Fruit fly (Drosophila melanogaster) whole organism, embryonic: ENCODE data around the gene CG7079.

Experiments used
- Abd-B ChIP-seq: fragments of 200-800 bp; sonication (Bioruptor generic); optimal IDR thresholded peaks from 2 replicates; lab custom pipeline; 2018; ENCODE audit warnings: missing biosample characterization, mild to moderate bottlenecking, missing genetic modification characterization, moderate library complexity
- Ada2b ChIP-seq: fragments of 200-800 bp; sonication (Bioruptor generic); IDR thresholded peaks from 2 replicates; pipeline ENCODE4 v1.3.6; 2022; ENCODE audit warnings: missing biosample characterization, missing genetic modification characterization
- CG11696 ChIP-seq: fragments of 200-800 bp; sonication (Bioruptor generic); IDR thresholded peaks from 2 replicates; pipeline ENCODE4 v1.3.6; 2022; ENCODE audit warnings: missing biosample characterization, missing genetic modification characterization
- CG12299 ChIP-seq: fragments of 200-800 bp; sonication (Bioruptor generic); optimal IDR thresholded peaks from 2 replicates; lab custom pipeline; 2018; ENCODE audit warnings: missing biosample characterization, mild to moderate bottlenecking, missing genetic modification characterization
- CG12659 ChIP-seq: fragments of 200-800 bp; sonication (Bioruptor generic); optimal IDR thresholded peaks from 3 replicates; lab custom pipeline; 2017; ENCODE audit warnings: mild to moderate bottlenecking, missing biosample characterization, missing genetic modification reagents, missing genetic modification characterization
- CG12769 ChIP-seq: fragments of 200-800 bp; sonication (Bioruptor generic); optimal IDR thresholded peaks from 2 replicates; lab custom pipeline; 2019; ENCODE audit warnings: missing biosample characterization, mild to moderate bottlenecking, missing genetic modification characterization, moderate library complexity
- CG15269 ChIP-seq: fragments of 200-800 bp; sonication (Bioruptor generic); optimal IDR thresholded peaks from 2 replicates; lab custom pipeline; 2018; ENCODE audit warnings: missing biosample characterization, mild to moderate bottlenecking, missing genetic modification characterization, moderate library complexity
- CG15479 ChIP-seq: fragments of 200-800 bp; sonication (Bioruptor generic); optimal IDR thresholded peaks from 3 replicates; lab custom pipeline; 2019; ENCODE audit warnings: missing biosample characterization, mild to moderate bottlenecking, missing genetic modification characterization, moderate library complexity
- CG16815 ChIP-seq: fragments of 200-800 bp; sonication (Bioruptor generic); optimal IDR thresholded peaks from 3 replicates; lab custom pipeline; 2017; ENCODE audit warnings: missing biosample characterization, mild to moderate bottlenecking, missing genetic modification characterization
- CG17328 ChIP-seq: fragments of 200-800 bp; sonication (Bioruptor generic); IDR thresholded peaks from 2 replicates; pipeline ENCODE4 v1.3.6; 2022; ENCODE audit warnings: missing biosample characterization, missing genetic modification characterization
- CG18476 ChIP-seq: fragments of 200-800 bp; sonication (Bioruptor generic); optimal IDR thresholded peaks from 2 replicates; lab custom pipeline; 2016; ENCODE audit warnings: missing biosample characterization, mild to moderate bottlenecking, missing genetic modification characterization
- CG2199 ChIP-seq: fragments of 200-800 bp; sonication (Bioruptor generic); IDR thresholded peaks from 3 replicates; pipeline ENCODE4 v1.3.6; 2022; ENCODE audit warnings: missing biosample characterization, missing genetic modification characterization
- CG31441 ChIP-seq: fragments of 200-800 bp; sonication (Bioruptor generic); IDR thresholded peaks from 2 replicates; pipeline ENCODE4 v1.3.6; 2022; ENCODE audit warnings: missing biosample characterization, missing genetic modification characterization
- CG3838 ChIP-seq: fragments of 200-800 bp; sonication (Bioruptor generic); optimal IDR thresholded peaks from 3 replicates; lab custom pipeline; 2016; ENCODE audit warnings: missing biosample characterization, missing genetic modification characterization
- CG4730 ChIP-seq: fragments of 200-800 bp; sonication (Bioruptor generic); IDR thresholded peaks from 2 replicates; pipeline ENCODE4 v1.3.6; 2022; ENCODE audit warnings: missing biosample characterization, missing genetic modification characterization
- CG7745 ChIP-seq: fragments of 200-800 bp; sonication (Bioruptor generic); optimal IDR thresholded peaks from 2 replicates; lab custom pipeline; 2018; ENCODE audit warnings: missing biosample characterization, mild to moderate bottlenecking, missing genetic modification characterization, moderate library complexity
- CG8290 ChIP-seq, 3 experiments: fragments of 200-800 bp; sonication (Bioruptor generic); optimal IDR thresholded peaks; 2 replicates each; lab custom pipeline; 2016 to 2019; ENCODE audit warnings: missing biosample characterization in 3 of 3, missing genetic modification characterization in 3 of 3, mild to moderate bottlenecking in 2 of 3, moderate library complexity in 1 of 3
- Dfd ChIP-seq, 2 experiments: fragments of >200 bp; optimal IDR thresholded peaks; 2 replicates each; lab custom pipeline; 2017; ENCODE audit warnings: missing biosample characterization in 2 of 2, missing genetic modification characterization in 2 of 2
- Elba2 ChIP-seq: fragments of 200-800 bp; sonication (Bioruptor generic); optimal IDR thresholded peaks from 3 replicates; lab custom pipeline; 2016; ENCODE audit warnings: missing biosample characterization, missing genetic modification characterization
- Fer1 ChIP-seq: fragments of 200-800 bp; sonication (Bioruptor generic); optimal IDR thresholded peaks from 2 replicates; lab custom pipeline; 2017; ENCODE audit warnings: missing biosample characterization, mild to moderate bottlenecking, missing genetic modification characterization
- Jarid2 ChIP-seq: fragments of 200-800 bp; sonication (Bioruptor generic); optimal IDR thresholded peaks from 3 replicates; lab custom pipeline; 2017; ENCODE audit warnings: mild to moderate bottlenecking, missing biosample characterization, missing genetic modification reagents, missing genetic modification characterization
- Nf-YA ChIP-seq: fragments of 200-800 bp; sonication (Bioruptor generic); IDR thresholded peaks from 2 replicates; pipeline ENCODE4 v1.3.6; 2022; ENCODE audit warnings: missing biosample characterization, missing genetic modification characterization
- Oli ChIP-seq: fragments of 200-800 bp; sonication (Bioruptor generic); optimal IDR thresholded peaks from 2 replicates; lab custom pipeline; 2018; ENCODE audit warnings: missing biosample characterization, mild to moderate bottlenecking, missing genetic modification characterization, moderate library complexity
- Rfx ChIP-seq: fragments of 200-800 bp; sonication (Bioruptor generic); IDR thresholded peaks from 2 replicates; pipeline ENCODE4 v1.3.6; 2022; ENCODE audit warnings: missing biosample characterization, missing genetic modification characterization
- Sin3A ChIP-seq: fragments of >200 bp; optimal IDR thresholded peaks from 2 replicates; lab custom pipeline; 2018
- da ChIP-seq: fragments of 200-800 bp; sonication (Bioruptor generic); optimal IDR thresholded peaks from 2 replicates; lab custom pipeline; 2016; ENCODE audit warnings: missing biosample characterization, missing genetic modification characterization
- dpn ChIP-seq, 2 experiments: fragments of 200-800 bp; sonication (Bioruptor generic); optimal IDR thresholded peaks; 3 replicates each; lab custom pipeline; 2016; ENCODE audit warnings: missing biosample characterization in 2 of 2, missing genetic modification characterization in 2 of 2
- dysf ChIP-seq: fragments of 200-800 bp; sonication (Bioruptor generic); IDR thresholded peaks from 3 replicates; pipeline ENCODE4 v1.3.6; 2022; ENCODE audit warnings: missing biosample characterization, missing genetic modification characterization
- emc ChIP-seq: fragments of 200-800 bp; sonication (Bioruptor generic); optimal IDR thresholded peaks from 2 replicates; lab custom pipeline; 2016; ENCODE audit warnings: missing biosample characterization, missing genetic modification characterization
- eve ChIP-seq, 2 experiments: fragments of >200 bp; optimal IDR thresholded peaks; 2 replicates each; lab custom pipeline; 2017; ENCODE audit warnings: missing biosample characterization in 2 of 2, missing genetic modification characterization in 2 of 2
- kay ChIP-seq: fragments of 200-800 bp; sonication (Bioruptor generic); optimal IDR thresholded peaks from 2 replicates; lab custom pipeline; 2016; ENCODE audit warnings: missing biosample characterization, missing genetic modification characterization
- mld ChIP-seq: fragments of 200-800 bp; sonication (Bioruptor generic); IDR thresholded peaks from 3 replicates; pipeline ENCODE4 v1.3.6; 2022; ENCODE audit warnings: missing biosample characterization, missing genetic modification characterization; ENCODE audit not compliant: partially characterized antibody
- onecut ChIP-seq: fragments of 200-800 bp; sonication (Bioruptor generic); IDR thresholded peaks from 2 replicates; pipeline ENCODE4 v1.3.6; 2022; ENCODE audit warnings: missing biosample characterization, missing genetic modification characterization
- pan ChIP-seq, 4 experiments: fragments of >200 bp in 3 of 4; fragments of 200-800 bp in 1 of 4; sonication (Bioruptor generic) in 1 of 4; optimal IDR thresholded peaks in 3 of 4; IDR thresholded peaks in 1 of 4; 2 replicates each; pipeline versions ENCODE4 v1.3.6 to Lab custom; 2017 to 2022; ENCODE audit warnings: missing biosample characterization in 2 of 4, missing genetic modification characterization in 2 of 4, mixed read lengths in 1 of 4
- peb ChIP-seq: fragments of 200-800 bp; sonication (Bioruptor generic); IDR thresholded peaks from 2 replicates; pipeline ENCODE4 v1.3.6; 2022; ENCODE audit warnings: missing biosample characterization, missing genetic modification characterization
- prd ChIP-seq, 3 experiments: fragments of >200 bp in 2 of 3; fragments of 200-800 bp in 1 of 3; sonication (Bioruptor generic) in 1 of 3; optimal IDR thresholded peaks in 2 of 3; IDR thresholded peaks in 1 of 3; 2 replicates in 2 of 3; 3 replicates in 1 of 3; pipeline versions ENCODE4 v1.3.6 to Lab custom; 2017 to 2022; ENCODE audit warnings: missing biosample characterization in 1 of 3, missing genetic modification characterization in 1 of 3
- ranshi ChIP-seq: fragments of 200-800 bp; sonication (Bioruptor generic); IDR thresholded peaks from 2 replicates; pipeline ENCODE4 v1.3.6; 2022; ENCODE audit warnings: missing biosample characterization, missing genetic modification characterization
- shn ChIP-seq: fragments of 200-800 bp; sonication (Bioruptor generic); optimal IDR thresholded peaks from 3 replicates; lab custom pipeline; 2016; ENCODE audit warnings: missing biosample characterization, missing genetic modification characterization
- sim ChIP-seq: fragments of 200-800 bp; sonication (Bioruptor generic); IDR thresholded peaks from 2 replicates; pipeline ENCODE4 v1.3.6; 2022; ENCODE audit warnings: missing biosample characterization, missing genetic modification characterization
- slbo ChIP-seq: fragments of 200-800 bp; sonication (Bioruptor generic); IDR thresholded peaks from 2 replicates; pipeline ENCODE4 v1.3.6; 2022; ENCODE audit warnings: missing biosample characterization, missing genetic modification characterization
- tin ChIP-seq: fragments of 200-800 bp; sonication (Bioruptor generic); optimal IDR thresholded peaks from 3 replicates; lab custom pipeline; 2016; ENCODE audit warnings: missing biosample characterization, missing genetic modification characterization
- tx ChIP-seq: fragments of 200-800 bp; sonication (Bioruptor generic); optimal IDR thresholded peaks from 2 replicates; lab custom pipeline; 2016; ENCODE audit warnings: missing biosample characterization, missing genetic modification characterization

The CG7079 gene

dm6 chr3R:21065696-21066080 is 17.1 kb upstream of the CG7079 start (continued):
- TF ChIP-seq Rfx (GFP tag; lab: Robert Waterston, UW) (peak; percentile 30; the same call in 1 of the 2 replicates), slbo (GFP tag; lab: Robert Waterston, UW) (0 out of 2 replicates have a peak, but pooled peaks have one; percentile 19), CG12659 (GFP tag; lab: Kevin White, UChicago) (no peak), CG12769 (tag; lab: Kevin White, UChicago) (peak; percentile 54), shn (GFP tag; lab: Kevin White, UChicago) (no peak), dysf (GFP tag; lab: Robert Waterston, UW) (0 out of 3 replicates have a peak, but pooled peaks have one; percentile 30), pan (optimal IDR thresholded peaks at IDR 0.05; lab: Kevin White, UChicago) (no peak), pan (GFP tag; optimal IDR thresholded peaks at IDR 0.05 in 1 of 2, IDR thresholded peaks at IDR 0.05 in 1 of 2) (peak in 1 of 2 experiments; percentile 9), CG18476 (GFP tag; lab: Kevin White, UChicago) (no peak), da (no peak), Elba2 (GFP tag; lab: Kevin White, UChicago) (no peak), Ada2b (GFP tag; lab: Robert Waterston, UW) (no peak), CG7745 (tag; lab: Kevin White, UChicago) (no peak), eve (GFP tag; optimal IDR thresholded peaks at IDR 0.05; lab: Kevin White, UChicago) (no peak), prd (optimal IDR thresholded peaks at IDR 0.05; lab: Kevin White, UChicago) (no peak), prd (GFP tag; IDR thresholded peaks at IDR 0.05; lab: Robert Waterston, UW) (0 out of 3 replicates have a peak, but pooled peaks have one; percentile 14), CG8290 (GFP tag; optimal IDR thresholded peaks at IDR 0.05; lab: Kevin White, UChicago) (no peak), CG8290 (tag; optimal IDR thresholded peaks at IDR 0.05; lab: Kevin White, UChicago) (peak in 1 of 2 experiments; percentile 48), CG11696 (GFP tag; lab: Robert Waterston, UW) (no peak), tx (GFP tag; lab: Kevin White, UChicago) (no peak), Sin3A (lab: Kevin White, UChicago) (no peak), CG12299 (tag; lab: Kevin White, UChicago) (no peak), CG15269 (tag; lab: Kevin White, UChicago) (no peak), Dfd (GFP tag; optimal IDR thresholded peaks at IDR 0.05; lab: Kevin White, UChicago) (no peak), kay (GFP tag; lab: Kevin White, UChicago) (peak; percentile 51), CG2199 (GFP tag; lab: Robert Waterston, UW) (peak; percentile 62; the same call in 1 of the 3 replicates), onecut (no peak), dpn (GFP tag; optimal IDR thresholded peaks at IDR 0.05; lab: Kevin White, UChicago) (no peak), CG31441 (GFP tag; lab: Robert Waterston, UW) (no peak), Nf-YA (no peak), peb (GFP tag; lab: Robert Waterston, UW) (no peak), Oli (tag; lab: Kevin White, UChicago) (peak; percentile 18), ranshi (GFP tag; lab: Robert Waterston, UW) (no peak), CG17328 (0 out of 2 replicates have a peak, but pooled peaks have one; percentile 24), CG15479 (GFP tag; lab: Kevin White, UChicago) (no peak), mld (no peak), tin (GFP tag; lab: Kevin White, UChicago) (no peak), Fer1 (no peak), CG16815 (no peak), emc (no peak), sim (GFP tag; lab: Robert Waterston, UW) (no peak), Abd-B (no peak), CG3838 (GFP tag; lab: Kevin White, UChicago) (no peak), Jarid2 (GFP tag; lab: Kevin White, UChicago) (no peak), CG4730 (no peak)
